Fruit fly (Drosophila melanogaster): Measurements from ENCODE around the gene bsh.

bsh gene

dm6 chr2L:19756716-19757115, 12.2 kb downstream of the bsh start, which contains the start of gene CG10631:
CG10631 (minus strand) TSS chr2L:19756904.
- TF ChIP-seq foxo (GFP tag; optimal IDR thresholded peaks at IDR 0.05) (no peak), Hr83 (GFP tag; optimal IDR thresholded peaks at IDR 0.05; ENCODE audit: poor library complexity, severe bottlenecking) (peak; percentile 62)

- TF ChIP-seq pan (optimal IDR thresholded peaks at IDR 0.05) (no peak), OdsH (GFP tag; optimal IDR thresholded peaks at IDR 0.05) (no peak), foxo (GFP tag; optimal IDR thresholded peaks at IDR 0.05) (no peak), Hnf4 (GFP tag; optimal IDR thresholded peaks at IDR 0.05) (no peak), sage (GFP tag; optimal IDR thresholded peaks at IDR 0.05) (no peak)
Observed at dm6 chr2L:19756040-19756439, 12.8 kb downstream of the bsh start.

- TF ChIP-seq GATAd (GFP tag; optimal IDR thresholded peaks at IDR 0.05) (no peak), h (GFP tag; optimal IDR thresholded peaks at IDR 0.05) (no peak), woc (GFP tag; optimal IDR thresholded peaks at IDR 0.05) (no peak), Sp1 (GFP tag; optimal IDR thresholded peaks at IDR 0.05) (no peak), ey (GFP tag; optimal IDR thresholded peaks at IDR 0.05) (no peak), Myc (optimal IDR thresholded peaks at IDR 0.05) (no peak)
Observed at dm6 chr2L:19755015-19755414, 13.9 kb downstream of the bsh start.

- TF ChIP-seq CG32264 (GFP tag; optimal IDR thresholded peaks at IDR 0.05) (no peak), tai (GFP tag; optimal IDR thresholded peaks at IDR 0.05) (no peak), Sp1 (GFP tag; optimal IDR thresholded peaks at IDR 0.05) (no peak), HLH106 (tag; optimal IDR thresholded peaks at IDR 0.05) (no peak), dmrt93B (GFP tag; optimal IDR thresholded peaks at IDR 0.05) (no peak), Abd-B (GFP tag; optimal IDR thresholded peaks at IDR 0.05) (no peak), jim (GFP tag; optimal IDR thresholded peaks at IDR 0.05) (no peak), woc (GFP tag; optimal IDR thresholded peaks at IDR 0.05) (no peak), N (GFP tag; optimal IDR thresholded peaks at IDR 0.05) (no peak)
Observed at dm6 chr2L:19750571-19750970, 18.3 kb downstream of the bsh start.

dm6 chr2L:19735635-19736109, 33.2 kb downstream of the bsh start, which contains the start of the genes CG10462 and Nf-YB:
CG10462 (minus strand) TSS chr2L:19735980.
Nf-YB (plus strand) TSS chr2L:19736044.
- TF ChIP-seq HLH106 (tag; optimal IDR thresholded peaks at IDR 0.05) (no peak), Myc (optimal IDR thresholded peaks at IDR 0.05) (peak; percentile 8), tai (GFP tag; optimal IDR thresholded peaks at IDR 0.05) (no peak)

- TF ChIP-seq fru (GFP tag; optimal IDR thresholded peaks at IDR 0.05) (peak; percentile 9), Dif (GFP tag; optimal IDR thresholded peaks at IDR 0.05; ENCODE audit: partially characterized antibody) (no peak), lola (GFP tag; optimal IDR thresholded peaks at IDR 0.05) (no peak), HLH106 (tag; optimal IDR thresholded peaks at IDR 0.05) (no peak), dmrt93B (GFP tag; optimal IDR thresholded peaks at IDR 0.05) (no peak), N (GFP tag; optimal IDR thresholded peaks at IDR 0.05) (no peak), dsf (GFP tag; optimal IDR thresholded peaks at IDR 0.05; ENCODE audit: borderline replicate concordance) (no peak), woc (GFP tag; optimal IDR thresholded peaks at IDR 0.05) (no peak), ey (GFP tag; optimal IDR thresholded peaks at IDR 0.05) (peak; percentile 3)
Observed at dm6 chr2L:19722517-19722916, 46.4 kb downstream of the bsh start.
